Fruit fly (Drosophila melanogaster) whole organism: ENCODE results near the gene CG34454.
A peak's percentile ranks its signal among the peaks of the same experiment; 100 is the strongest.

Source experiments
- CG8478 ChIP-seq: fragments of >200 bp; optimal IDR thresholded peaks from 2 replicates; lab custom pipeline; 2018; ENCODE audit warnings: inconsistent platforms
- Dll ChIP-seq: fragments of >200 bp; optimal IDR thresholded peaks from 2 replicates; lab custom pipeline; 2017
- EcR ChIP-seq, 2 experiments: fragments of >200 bp; optimal IDR thresholded peaks; 2 replicates each; lab custom pipeline; 2017; ENCODE audit warnings: missing biosample characterization in 2 of 2, missing genetic modification characterization in 2 of 2, missing genetic modification reagents in 2 of 2
- pan ChIP-seq: fragments of >200 bp; optimal IDR thresholded peaks from 2 replicates; lab custom pipeline; 2017
- psq ChIP-seq: fragments of >200 bp; optimal IDR thresholded peaks from 2 replicates; lab custom pipeline; 2017
- usp ChIP-seq: fragments of >200 bp; optimal IDR thresholded peaks from 2 replicates; lab custom pipeline; 2017; ENCODE audit warnings: missing biosample characterization, missing genetic modification characterization, mixed read lengths

CG34454 gene

dm6 chr3L:232267-232666 lies at the start of gene CG34454:
Gene CG34454 (minus strand): TSS chr3L:232350.
- TF ChIP-seq usp (GFP tag; lab: Kevin White, UChicago) = no peak

dm6 chr3L:276736-277487 lies 44.8 kb upstream of the CG34454 start, which contains the start of gene RhoGEF3:
Gene RhoGEF3 (plus strand): TSS chr3L:277437.
- no peak for TF ChIP-seq pan (lab: Kevin White, UChicago)
- no peak for TF ChIP-seq EcR (GFP tag; optimal IDR thresholded peaks at IDR 0.05; lab: Kevin White, UChicago)
- TF ChIP-seq usp (GFP tag; lab: Kevin White, UChicago) = no peak
- no peak for TF ChIP-seq Dll (lab: Kevin White, UChicago)
- no peak for TF ChIP-seq CG8478 (lab: Kevin White, UChicago)
- TF ChIP-seq psq (lab: Kevin White, UChicago) = no peak

dm6 chr3L:274855-275254 lies 42.7 kb upstream of the CG34454 start, which contains the start of gene ttm2:
Gene ttm2 (plus strand): TSS chr3L:275155.
- TF ChIP-seq CG8478 (lab: Kevin White, UChicago) (no peak), EcR (GFP tag; optimal IDR thresholded peaks at IDR 0.05; lab: Kevin White, UChicago) (no peak), usp (GFP tag; lab: Kevin White, UChicago) (no peak), pan (lab: Kevin White, UChicago) (no peak)

- TF ChIP-seq psq (lab: Kevin White, UChicago) (no peak), pan (lab: Kevin White, UChicago) (no peak), EcR (GFP tag; optimal IDR thresholded peaks at IDR 0.05; lab: Kevin White, UChicago) (no peak), Dll (lab: Kevin White, UChicago) (no peak), usp (GFP tag; lab: Kevin White, UChicago) (no peak), CG8478 (lab: Kevin White, UChicago) (no peak)
Observed at dm6 chr3L:273291-273690, 41.1 kb upstream of the CG34454 start, which contains the start of gene CG32845. Gene CG32845 (minus strand): TSS chr3L:273391.

- TF ChIP-seq psq (lab: Kevin White, UChicago) (no peak), CG8478 (lab: Kevin White, UChicago) (no peak), EcR (GFP tag; optimal IDR thresholded peaks at IDR 0.05; lab: Kevin White, UChicago) (peak in 1 of 2 experiments; percentile 41), pan (lab: Kevin White, UChicago) (no peak), usp (GFP tag; lab: Kevin White, UChicago) (no peak), Dll (lab: Kevin White, UChicago) (no peak)
Observed at dm6 chr3L:271501-272249, 39.5 kb upstream of the CG34454 start.

dm6 chr3L:270760-271500 lies 38.8 kb upstream of the CG34454 start, which contains the start of gene miple2:
Gene miple2 (plus strand): TSS chr3L:271200.
- TF ChIP-seq psq (lab: Kevin White, UChicago) = no peak
- TF ChIP-seq EcR (GFP tag; optimal IDR thresholded peaks at IDR 0.05; lab: Kevin White, UChicago) = no peak
- TF ChIP-seq CG8478 (lab: Kevin White, UChicago) = no peak
- TF ChIP-seq Dll (lab: Kevin White, UChicago) = no peak
- TF ChIP-seq usp (GFP tag; lab: Kevin White, UChicago) = no peak
- no peak for TF ChIP-seq pan (lab: Kevin White, UChicago)

dm6 chr3L:267618-268017 lies 35.5 kb upstream of the CG34454 start:
- TF ChIP-seq Dll (lab: Kevin White, UChicago) (no peak), psq (lab: Kevin White, UChicago) (no peak), usp (GFP tag; lab: Kevin White, UChicago) (no peak), pan (lab: Kevin White, UChicago) (no peak), CG8478 (lab: Kevin White, UChicago) (no peak), EcR (GFP tag; optimal IDR thresholded peaks at IDR 0.05; lab: Kevin White, UChicago) (no peak)

- TF ChIP-seq CG8478 (lab: Kevin White, UChicago) = no peak
- TF ChIP-seq EcR (GFP tag; optimal IDR thresholded peaks at IDR 0.05; lab: Kevin White, UChicago) = no peak
Observed at dm6 chr3L:267083-267482, 34.9 kb upstream of the CG34454 start, which contains the start of gene miple1. Gene miple1 (plus strand): TSS chr3L:267299.

dm6 chr3L:265808-266207 lies 33.7 kb upstream of the CG34454 start, which contains the start of gene CG34263:
Gene CG34263 (minus strand): TSS chr3L:265908.
- TF ChIP-seq CG8478 (lab: Kevin White, UChicago) (no peak), Dll (lab: Kevin White, UChicago) (no peak), psq (lab: Kevin White, UChicago) (no peak), usp (GFP tag; lab: Kevin White, UChicago) (no peak), pan (lab: Kevin White, UChicago) (no peak), EcR (GFP tag; optimal IDR thresholded peaks at IDR 0.05; lab: Kevin White, UChicago) (no peak)

dm6 chr3L:264378-265151 lies 32.4 kb upstream of the CG34454 start, which contains the start of the genes Tudor-SN and mRpL17:
Gene Tudor-SN (minus strand): TSS chr3L:264380.
Gene mRpL17 (plus strand): TSS chr3L:264779.
- TF ChIP-seq usp (GFP tag; lab: Kevin White, UChicago) = no peak
- no peak for TF ChIP-seq EcR (GFP tag; optimal IDR thresholded peaks at IDR 0.05; lab: Kevin White, UChicago)
- TF ChIP-seq psq (lab: Kevin White, UChicago) = no peak
- no peak for TF ChIP-seq CG8478 (lab: Kevin White, UChicago)
- no peak for TF ChIP-seq Dll (lab: Kevin White, UChicago)
